Fruit fly (Drosophila melanogaster): ENCODE measurements around the gene Ho.

The Ho gene

dm6 chr3R:11656614-11657216 is 22.8 kb upstream of the Ho start (continued):
- TF ChIP-seq CG1602 (GFP tag; optimal IDR thresholded peaks at IDR 0.05) (peak; percentile 94), Ada2b (GFP tag; IDR thresholded peaks at IDR 0.05) (peak; percentile 97), Dek (tag; optimal IDR thresholded peaks at IDR 0.05) (peak; percentile 97), CG17912 (GFP tag; optimal IDR thresholded peaks at IDR 0.05) (peak; percentile 41), bbx (GFP tag; IDR thresholded peaks at IDR 0.05; ENCODE audit: partially characterized antibody) (no peak), CG4820 (GFP tag; optimal IDR thresholded peaks at IDR 0.05) (peak; percentile 83), CG15601 (tag; optimal IDR thresholded peaks at IDR 0.05) (peak; percentile 94), CG8924 (tag; optimal IDR thresholded peaks at IDR 0.05) (peak; percentile 97), CG6854 (GFP tag; optimal IDR thresholded peaks at IDR 0.05) (peak; percentile 91), pho (GFP tag; optimal IDR thresholded peaks at IDR 0.05) (peak; percentile 96), CG3838 (GFP tag; optimal IDR thresholded peaks at IDR 0.05) (peak; percentile 92), CG17359 (tag; optimal IDR thresholded peaks at IDR 0.05) (peak; percentile 97), CG4404 (GFP tag; IDR thresholded peaks at IDR 0.05) (peak; percentile 86), sisA (GFP tag; IDR thresholded peaks at IDR 0.05) (peak; percentile 96), Rx (GFP tag; IDR thresholded peaks at IDR 0.05) (peak; percentile 84), klu (GFP tag; IDR thresholded peaks at IDR 0.05) (peak; percentile 93), ATbp (GFP tag; optimal IDR thresholded peaks at IDR 0.05) (peak; percentile 94), pb (GFP tag; optimal IDR thresholded peaks at IDR 0.05) (peak; percentile 94), CG30020 (tag; optimal IDR thresholded peaks at IDR 0.05) (peak; percentile 65), cwo (GFP tag; optimal IDR thresholded peaks at IDR 0.05) (peak; percentile 92), Gug (GFP tag; IDR thresholded peaks at IDR 0.05) (peak; percentile 94), Antp (GFP tag; optimal IDR thresholded peaks at IDR 0.05) (peak; percentile 93), zen (tag; optimal IDR thresholded peaks at IDR 0.05) (peak; percentile 90), ato (GFP tag; IDR thresholded peaks at IDR 0.05; ENCODE audit: partially characterized antibody) (no peak), Hr78 (GFP tag; optimal IDR thresholded peaks at IDR 0.05) (peak in 1 of 2 experiments; percentile 77), CG2889 (GFP tag; IDR thresholded peaks at IDR 0.05) (peak; percentile 96), odd (GFP tag; optimal IDR thresholded peaks at IDR 0.05) (peak; percentile 90), CG8765 (GFP tag; IDR thresholded peaks at IDR 0.05) (peak; percentile 87), CG1529 (GFP tag; optimal IDR thresholded peaks at IDR 0.05) (peak; percentile 93), phol (tag; optimal IDR thresholded peaks at IDR 0.05) (peak; percentile 94), CHES-1-like (GFP tag; optimal IDR thresholded peaks at IDR 0.05) (peak; percentile 92), jing (GFP tag; optimal IDR thresholded peaks at IDR 0.05) (peak; percentile 88), CG15073 (GFP tag; optimal IDR thresholded peaks at IDR 0.05) (peak; percentile 71), tx (GFP tag; optimal IDR thresholded peaks at IDR 0.05) (peak; percentile 93), dmrt99B (tag; optimal IDR thresholded peaks at IDR 0.05) (peak; percentile 97), Hsf (GFP tag; optimal IDR thresholded peaks at IDR 0.05) (peak; percentile 97), shn (GFP tag; optimal IDR thresholded peaks at IDR 0.05) (peak; percentile 89), CG10654 (GFP tag; optimal IDR thresholded peaks at IDR 0.05) (peak; percentile 91), inv (GFP tag; IDR thresholded peaks at IDR 0.05; ENCODE audit: partially characterized antibody) (no peak), gce (GFP tag; IDR thresholded peaks at IDR 0.05) (peak; percentile 95), CG42726 (GFP tag; IDR thresholded peaks at IDR 0.05; ENCODE audit: partially characterized antibody) (no peak), CG10543 (GFP tag; optimal IDR thresholded peaks at IDR 0.05) (peak; percentile 25), HmgZ (tag; optimal IDR thresholded peaks at IDR 0.05) (peak; percentile 96), knrl (GFP tag; IDR thresholded peaks at IDR 0.05; ENCODE audit: partially characterized antibody) (no peak), Hr51 (GFP tag; optimal IDR thresholded peaks at IDR 0.05) (peak; percentile 94 to 96), CG2712 (tag; optimal IDR thresholded peaks at IDR 0.05) (peak; percentile 98), otp (GFP tag; IDR thresholded peaks at IDR 0.05) (peak; percentile 95), CG7928 (GFP tag; optimal IDR thresholded peaks at IDR 0.05) (peak; percentile 78), CG7786 (GFP tag; optimal IDR thresholded peaks at IDR 0.05) (peak; percentile 96)
